Fruit fly (Drosophila melanogaster) whole organism, embryonic: ENCODE results near the gene CG18744.

Experiments used
- Atf-2 ChIP-seq: fragments of 200-800 bp; sonication (Bioruptor generic); optimal IDR thresholded peaks from 2 replicates; lab custom pipeline; 2016; ENCODE audit warnings: missing biosample characterization, missing genetic modification characterization
- Awh ChIP-seq: fragments of 200-800 bp; sonication (Bioruptor generic); IDR thresholded peaks from 2 replicates; pipeline ENCODE4, ENCODE4 v1.3.6; 2022; ENCODE audit warnings: missing biosample characterization, missing genetic modification characterization
- CG10462 ChIP-seq: fragments of 200-800 bp; sonication (Bioruptor generic); optimal IDR thresholded peaks from 2 replicates; lab custom pipeline; 2016; ENCODE audit warnings: missing biosample characterization, missing genetic modification characterization
- CG10654 ChIP-seq: fragments of 200-800 bp; sonication (Bioruptor generic); optimal IDR thresholded peaks from 2 replicates; lab custom pipeline; 2016; ENCODE audit warnings: missing biosample characterization, missing genetic modification characterization
- CG10959 ChIP-seq: fragments of 200-800 bp; sonication (Bioruptor generic); IDR thresholded peaks from 2 replicates; pipeline ENCODE4 v1.3.6; 2022; ENCODE audit warnings: missing biosample characterization, missing genetic modification characterization
- CG11696 ChIP-seq: fragments of 200-800 bp; sonication (Bioruptor generic); IDR thresholded peaks from 2 replicates; pipeline ENCODE4 v1.3.6; 2022; ENCODE audit warnings: missing biosample characterization, missing genetic modification characterization
- CG13894 ChIP-seq: fragments of 200-800 bp; sonication (Bioruptor generic); optimal IDR thresholded peaks from 3 replicates; lab custom pipeline; 2018; ENCODE audit warnings: missing biosample characterization, mild to moderate bottlenecking, missing genetic modification characterization, moderate library complexity
- CG14710 ChIP-seq: fragments of 200-800 bp; sonication (Bioruptor generic); optimal IDR thresholded peaks from 3 replicates; lab custom pipeline; 2019; ENCODE audit warnings: missing biosample characterization, mild to moderate bottlenecking, missing genetic modification characterization, moderate library complexity
- CG16815 ChIP-seq: fragments of 200-800 bp; sonication (Bioruptor generic); optimal IDR thresholded peaks from 3 replicates; lab custom pipeline; 2017; ENCODE audit warnings: missing biosample characterization, mild to moderate bottlenecking, missing genetic modification characterization
- CG2202 ChIP-seq: fragments of 200-800 bp; sonication (Bioruptor generic); optimal IDR thresholded peaks from 2 replicates; lab custom pipeline; 2018; ENCODE audit warnings: missing biosample characterization, mild to moderate bottlenecking, missing genetic modification characterization
- CG31365 ChIP-seq: fragments of 200-800 bp; sonication (Bioruptor generic); optimal IDR thresholded peaks from 2 replicates; lab custom pipeline; 2018; ENCODE audit warnings: missing biosample characterization, mild to moderate bottlenecking, missing genetic modification characterization
- CG31441 ChIP-seq: fragments of 200-800 bp; sonication (Bioruptor generic); IDR thresholded peaks from 2 replicates; pipeline ENCODE4 v1.3.6; 2022; ENCODE audit warnings: missing biosample characterization, missing genetic modification characterization
- CG4360 ChIP-seq: fragments of 200-800 bp; sonication (Bioruptor generic); IDR thresholded peaks from 2 replicates; pipeline ENCODE4 v1.3.6; 2022; ENCODE audit warnings: missing biosample characterization, missing genetic modification characterization
- CG4707 ChIP-seq: fragments of 200-800 bp; sonication (Bioruptor generic); optimal IDR thresholded peaks from 2 replicates; lab custom pipeline; 2018; ENCODE audit warnings: missing biosample characterization, mild to moderate bottlenecking, missing genetic modification characterization, moderate library complexity
- CG4730 ChIP-seq: fragments of 200-800 bp; sonication (Bioruptor generic); IDR thresholded peaks from 2 replicates; pipeline ENCODE4 v1.3.6; 2022; ENCODE audit warnings: missing biosample characterization, missing genetic modification characterization
- CG6254 ChIP-seq: fragments of 200-800 bp; sonication (Bioruptor generic); optimal IDR thresholded peaks from 3 replicates; lab custom pipeline; 2017; ENCODE audit warnings: mild to moderate bottlenecking, missing biosample characterization, missing genetic modification reagents, missing genetic modification characterization
- CG7271 ChIP-seq: fragments of 200-800 bp; sonication (Bioruptor generic); optimal IDR thresholded peaks from 2 replicates; lab custom pipeline; 2018; ENCODE audit warnings: missing biosample characterization, mild to moderate bottlenecking, missing genetic modification characterization, moderate library complexity
- CG7556 ChIP-seq: fragments of 200-800 bp; sonication (Bioruptor generic); optimal IDR thresholded peaks from 2 replicates; lab custom pipeline; 2017; ENCODE audit warnings: missing biosample characterization, mild to moderate bottlenecking, missing genetic modification characterization
- CG7786 ChIP-seq: fragments of 200-800 bp; sonication (Bioruptor generic); optimal IDR thresholded peaks from 2 replicates; lab custom pipeline; 2016; ENCODE audit warnings: missing biosample characterization, missing genetic modification characterization
- Camta ChIP-seq: fragments of 200-800 bp; sonication (Bioruptor generic); optimal IDR thresholded peaks from 2 replicates; lab custom pipeline; 2016; ENCODE audit warnings: missing biosample characterization, missing genetic modification characterization
- Dad ChIP-seq: fragments of 200-800 bp; sonication (Bioruptor generic); optimal IDR thresholded peaks from 3 replicates; lab custom pipeline; 2016; ENCODE audit warnings: missing biosample characterization, missing genetic modification characterization
- Dfd ChIP-seq, 2 experiments: fragments of >200 bp; optimal IDR thresholded peaks; 2 replicates each; lab custom pipeline; 2017; ENCODE audit warnings: missing biosample characterization in 2 of 2, missing genetic modification characterization in 2 of 2
- Fer2 ChIP-seq: fragments of 200-800 bp; sonication (Bioruptor generic); optimal IDR thresholded peaks from 2 replicates; lab custom pipeline; 2018; ENCODE audit warnings: missing biosample characterization, mild to moderate bottlenecking, missing genetic modification characterization, moderate library complexity
- Gsc ChIP-seq: fragments of 200-800 bp; sonication (Bioruptor generic); IDR thresholded peaks from 2 replicates; pipeline ENCODE4 v1.3.6; 2022; ENCODE audit warnings: missing biosample characterization, missing genetic modification characterization
- Hsf ChIP-seq: fragments of 200-800 bp; sonication (Bioruptor generic); optimal IDR thresholded peaks from 3 replicates; lab custom pipeline; 2016; ENCODE audit warnings: missing biosample characterization, missing genetic modification characterization
- Med ChIP-seq: fragments of 200-800 bp; sonication (Bioruptor generic); peaks from one replicate; lab custom pipeline; 2016; ENCODE audit warnings: missing biosample characterization, missing genetic modification characterization, mild to moderate bottlenecking, inconsistent platforms, moderate library complexity
- Mes4 ChIP-seq: fragments of 200-800 bp; sonication (Bioruptor generic); optimal IDR thresholded peaks from 2 replicates; lab custom pipeline; 2016; ENCODE audit warnings: missing biosample characterization, missing genetic modification characterization
- Sin3A ChIP-seq: fragments of >200 bp; optimal IDR thresholded peaks from 2 replicates; lab custom pipeline; 2018
- aop ChIP-seq: fragments of 200-800 bp; sonication (Bioruptor generic); IDR thresholded peaks from 2 replicates; pipeline ENCODE4 v1.3.6; 2022; ENCODE audit warnings: missing biosample characterization, missing genetic modification characterization
- ase ChIP-seq: fragments of 200-800 bp; sonication (Bioruptor generic); IDR thresholded peaks from 3 replicates; pipeline ENCODE4 v1.3.6; 2022; ENCODE audit warnings: missing biosample characterization, missing genetic modification characterization
- ato ChIP-seq: fragments of 200-800 bp; sonication (Bioruptor generic); IDR thresholded peaks from 2 replicates; pipeline ENCODE4 v1.3.6; 2022; ENCODE audit warnings: missing biosample characterization, missing genetic modification characterization; ENCODE audit not compliant: partially characterized antibody
- br ChIP-seq: fragments of >200 bp; optimal IDR thresholded peaks from 2 replicates; lab custom pipeline; 2017
- crc ChIP-seq: fragments of 200-800 bp; sonication (Bioruptor generic); optimal IDR thresholded peaks from 2 replicates; lab custom pipeline; 2016; ENCODE audit warnings: missing biosample characterization, missing genetic modification characterization
- dati ChIP-seq: fragments of 200-800 bp; sonication (Bioruptor generic); IDR thresholded peaks from 2 replicates; pipeline ENCODE4 v1.3.6; 2022; ENCODE audit warnings: missing biosample characterization, missing genetic modification characterization
- gce ChIP-seq: fragments of 200-800 bp; sonication (Bioruptor generic); IDR thresholded peaks from 3 replicates; pipeline ENCODE4 v1.3.6; 2022; ENCODE audit warnings: missing biosample characterization, missing genetic modification characterization
- gem ChIP-seq: fragments of 200-800 bp; sonication (Bioruptor generic); optimal IDR thresholded peaks from 2 replicates; lab custom pipeline; 2019; ENCODE audit warnings: missing biosample characterization, mild to moderate bottlenecking, missing genetic modification characterization, moderate library complexity
- gsb ChIP-seq: fragments of 200-800 bp; sonication (Bioruptor generic); IDR thresholded peaks from 2 replicates; pipeline ENCODE4 v1.3.6; 2022; ENCODE audit warnings: missing biosample characterization, missing genetic modification characterization
- h ChIP-seq: fragments of >200 bp; optimal IDR thresholded peaks from 2 replicates; lab custom pipeline; 2017
- kni ChIP-seq: fragments of 200-800 bp; sonication (Bioruptor generic); optimal IDR thresholded peaks from 3 replicates; lab custom pipeline; 2017; ENCODE audit warnings: mild to moderate bottlenecking, missing biosample characterization, missing genetic modification reagents, missing genetic modification characterization
- nerfin-1 ChIP-seq: fragments of 200-800 bp; sonication (Bioruptor generic); optimal IDR thresholded peaks from 3 replicates; lab custom pipeline; 2019; ENCODE audit warnings: missing biosample characterization, mild to moderate bottlenecking, missing genetic modification characterization, moderate library complexity
- oc ChIP-seq: fragments of 200-800 bp; sonication (Bioruptor generic); optimal IDR thresholded peaks from 2 replicates; lab custom pipeline; 2018; ENCODE audit warnings: missing biosample characterization, mild to moderate bottlenecking, missing genetic modification characterization, moderate library complexity
- shn ChIP-seq: fragments of 200-800 bp; sonication (Bioruptor generic); optimal IDR thresholded peaks from 3 replicates; lab custom pipeline; 2016; ENCODE audit warnings: missing biosample characterization, missing genetic modification characterization
- sisA ChIP-seq: fragments of 200-800 bp; sonication (Bioruptor generic); IDR thresholded peaks from 2 replicates; pipeline ENCODE4 v1.3.6; 2022; ENCODE audit warnings: missing biosample characterization, missing genetic modification characterization
- slbo ChIP-seq: fragments of 200-800 bp; sonication (Bioruptor generic); IDR thresholded peaks from 2 replicates; pipeline ENCODE4 v1.3.6; 2022; ENCODE audit warnings: missing biosample characterization, missing genetic modification characterization
- tin ChIP-seq: fragments of 200-800 bp; sonication (Bioruptor generic); optimal IDR thresholded peaks from 3 replicates; lab custom pipeline; 2016; ENCODE audit warnings: missing biosample characterization, missing genetic modification characterization
- trh ChIP-seq: fragments of 200-800 bp; sonication (Bioruptor generic); optimal IDR thresholded peaks from 2 replicates; lab custom pipeline; 2016; ENCODE audit warnings: missing biosample characterization, missing genetic modification characterization
- usp ChIP-seq: fragments of >200 bp; optimal IDR thresholded peaks from 2 replicates; lab custom pipeline; 2017; ENCODE audit warnings: missing biosample characterization, missing genetic modification characterization
- vvl ChIP-seq: fragments of 200-800 bp; sonication (Bioruptor generic); IDR thresholded peaks from 2 replicates; pipeline ENCODE4 v1.3.6; 2022; ENCODE audit warnings: missing biosample characterization, missing genetic modification characterization
- wor ChIP-seq: fragments of 200-800 bp; sonication (Bioruptor generic); IDR thresholded peaks from 2 replicates; pipeline ENCODE4 v1.3.6; 2022; ENCODE audit warnings: missing biosample characterization, missing genetic modification characterization

CG18744 gene

dm6 chr3R:7811514-7811913, 12.9 kb upstream of the CG18744 start, which contains the start of gene CG31473 (continued):
- TF ChIP-seq CG7271 (tag; lab: Kevin White, UChicago) (no peak), kni (no peak), aop (no peak), gce (GFP tag; lab: Robert Waterston, UW) (no peak)

- peak; percentile 39 for TF ChIP-seq oc (tag; lab: Kevin White, UChicago)
- peak; percentile 97 for TF ChIP-seq tin (GFP tag; lab: Kevin White, UChicago)
- TF ChIP-seq shn (GFP tag; lab: Kevin White, UChicago), result peak; percentile 92
- TF ChIP-seq CG13894, result peak; percentile 54
- peak; percentile 84 for TF ChIP-seq gsb (GFP tag; lab: Robert Waterston, UW)
- no peak; the same call in 1 of the 2 replicates for TF ChIP-seq ato (GFP tag; lab: Robert Waterston, UW)
- peak; percentile 81 for TF ChIP-seq Gsc (GFP tag; lab: Robert Waterston, UW)
- TF ChIP-seq wor (GFP tag; lab: Robert Waterston, UW), result peak; percentile 83
- peak; percentile 68 for TF ChIP-seq kni
- TF ChIP-seq CG7556 (GFP tag; lab: Kevin White, UChicago), result peak; percentile 64
- TF ChIP-seq usp, result no peak
- peak; percentile 75 for TF ChIP-seq CG31365 (tag; lab: Kevin White, UChicago)
- no peak for TF ChIP-seq CG14710 (tag; lab: Kevin White, UChicago)
- TF ChIP-seq Hsf (GFP tag; lab: Kevin White, UChicago), result peak; percentile 97
- TF ChIP-seq CG2202 (tag; lab: Kevin White, UChicago), result peak; percentile 68
- TF ChIP-seq slbo, result peak; percentile 98
- peak; percentile 95 for TF ChIP-seq vvl (GFP tag; lab: Robert Waterston, UW)
- TF ChIP-seq dati (GFP tag; lab: Robert Waterston, UW), result peak; percentile 75
- peak; percentile 82 for TF ChIP-seq CG11696
- TF ChIP-seq Fer2 (tag; lab: Kevin White, UChicago), result peak; percentile 71
- TF ChIP-seq Camta (GFP tag; lab: Kevin White, UChicago), result peak; percentile 91
- TF ChIP-seq Mes4 (GFP tag; lab: Kevin White, UChicago), result peak; percentile 94
- no peak for TF ChIP-seq br (lab: Kevin White, UChicago)
- TF ChIP-seq Awh, result peak; percentile 92
- TF ChIP-seq CG4730 (GFP tag; lab: Robert Waterston, UW), result peak; percentile 92
- no peak for TF ChIP-seq Sin3A (lab: Kevin White, UChicago)
- TF ChIP-seq CG6254 (GFP tag; lab: Kevin White, UChicago), result peak; percentile 6
- TF ChIP-seq Med (GFP tag; lab: Kevin White, UChicago), result peak; percentile 99
- TF ChIP-seq CG10654 (GFP tag; lab: Kevin White, UChicago), result peak; percentile 92
- peak; percentile 95 for TF ChIP-seq Atf-2 (GFP tag; lab: Kevin White, UChicago)
- no peak; the same call in 1 of the 2 replicates for TF ChIP-seq CG4360 (GFP tag; lab: Robert Waterston, UW)
- peak; percentile 77 for TF ChIP-seq Dad (GFP tag; lab: Kevin White, UChicago)
- TF ChIP-seq ase (GFP tag; lab: Robert Waterston, UW), result peak; percentile 93
- no peak for TF ChIP-seq Dfd (GFP tag; optimal IDR thresholded peaks at IDR 0.05; lab: Kevin White, UChicago)
- TF ChIP-seq crc (GFP tag; lab: Kevin White, UChicago), result peak; percentile 69
- peak; percentile 89 for TF ChIP-seq gem
- peak; percentile 89 for TF ChIP-seq trh (GFP tag; lab: Kevin White, UChicago)
- peak; percentile 76 for TF ChIP-seq CG31441 (GFP tag; lab: Robert Waterston, UW)
- TF ChIP-seq sisA (GFP tag; lab: Robert Waterston, UW), result peak; percentile 96
- no peak for TF ChIP-seq h
- TF ChIP-seq CG7786, result peak; percentile 88
- peak; percentile 37 for TF ChIP-seq nerfin-1
- TF ChIP-seq CG10462 (GFP tag; lab: Kevin White, UChicago), result peak; percentile 77
- TF ChIP-seq CG4707 (GFP tag; lab: Kevin White, UChicago), result peak; percentile 63
- peak; percentile 96 for TF ChIP-seq CG10959 (GFP tag; lab: Robert Waterston, UW)
- TF ChIP-seq CG16815 (GFP tag; lab: Kevin White, UChicago), result peak; percentile 93
Measured at dm6 chr3R:7809662-7810621, 11.4 kb upstream of the CG18744 start, which contains the start of the genes CG2993 and sgll. TSS of gene CG2993 (minus strand) at chr3R:7810014. TSS of gene sgll (plus strand) at chr3R:7810532.
